Worm (Caenorhabditis elegans): Measurements from ENCODE around the gene cox-6B.
A peak's percentile ranks its signal among the peaks of the same experiment; 100 is the strongest.

cox-6B gene

DNA sequence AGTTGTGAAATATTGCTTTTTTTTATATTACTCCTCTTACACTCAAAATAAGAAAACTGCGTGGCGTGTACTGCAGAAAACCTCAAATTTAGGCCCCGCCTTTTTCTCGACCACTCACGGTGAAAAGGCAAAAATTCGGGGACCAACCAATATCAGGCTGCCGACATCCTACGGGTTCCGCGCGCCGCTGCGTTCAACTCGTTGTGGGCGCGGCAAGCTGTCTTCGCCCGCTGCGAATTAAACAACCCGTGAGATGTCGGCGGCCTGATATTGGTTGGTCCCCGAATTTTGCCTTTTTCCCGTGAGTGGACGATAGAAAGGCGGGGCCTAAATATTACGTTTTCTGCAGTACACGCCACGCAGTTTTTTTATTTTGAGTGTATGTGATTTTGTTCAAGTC lies 98.0 kb downstream of the cox-6B start:
- TF ChIP-seq set-16 (GFP tag; IDR thresholded peaks at IDR 0.05), result peak; percentile 44; the same call in 1 of the 2 replicates
- peak; percentile 60; the same call in 1 of the 2 replicates for TF ChIP-seq egl-43 (GFP tag; IDR thresholded peaks at IDR 0.05)
- peak; percentile 11; the same call in 1 of the 2 replicates for TF ChIP-seq lin-38 (GFP tag; IDR thresholded peaks at IDR 0.05)

DNA sequence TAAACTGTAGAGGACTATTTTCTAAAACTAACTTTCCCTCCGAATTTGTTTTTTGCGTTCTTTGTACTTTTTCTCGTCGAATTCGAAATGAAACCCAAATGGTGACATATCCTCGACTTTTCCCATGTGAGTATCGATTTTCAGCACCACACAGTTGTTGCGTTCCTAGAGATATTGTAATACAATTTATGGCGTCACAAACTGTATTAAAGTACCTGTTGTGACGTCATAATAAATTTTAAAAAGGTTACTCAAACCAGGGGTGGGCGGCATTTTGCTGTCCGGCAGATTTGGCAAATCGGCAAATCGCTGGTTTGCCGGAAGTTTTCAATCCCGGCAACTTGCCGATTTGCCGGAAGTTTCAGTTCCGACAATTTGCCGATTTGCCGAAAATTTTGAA lies 101.3 kb downstream of the cox-6B start:
- TF ChIP-seq lir-3 (tag; optimal IDR thresholded peaks at IDR 0.05) (no peak), tra-1 (GFP tag; IDR thresholded peaks at IDR 0.05) (no peak), aly-2 (tag; optimal IDR thresholded peaks at IDR 0.05) (no peak), spr-3 (GFP tag; optimal IDR thresholded peaks at IDR 0.05) (no peak), mep-1 (tag; optimal IDR thresholded peaks at IDR 0.05) (no peak), spr-1 (tag; optimal IDR thresholded peaks at IDR 0.05) (no peak), dmd-9 (GFP tag; IDR thresholded peaks at IDR 0.05) (no peak), saeg-2 (GFP tag; IDR thresholded peaks at IDR 0.05) (no peak), rbr-2 (tag; optimal IDR thresholded peaks at IDR 0.05) (no peak), snpc-1.2 (GFP tag; IDR thresholded peaks at IDR 0.05) (no peak), T20F7.1 (GFP tag; optimal IDR thresholded peaks at IDR 0.05) (no peak), cey-2 (tag; optimal IDR thresholded peaks at IDR 0.05; ENCODE audit: borderline replicate concordance, insufficient read depth) (no peak), nhr-42 (GFP tag; IDR thresholded peaks at IDR 0.05) (no peak), jun-1 (tag; optimal IDR thresholded peaks at IDR 0.05) (no peak), lin-1 (GFP tag; IDR thresholded peaks at IDR 0.05) (no peak), zfp-2 (tag; optimal IDR thresholded peaks at IDR 0.05) (no peak), dmd-6 (GFP tag; IDR thresholded peaks at IDR 0.05) (no peak), D1046.2 (GFP tag; IDR thresholded peaks at IDR 0.05) (no peak), F44E2.7 (GFP tag; IDR thresholded peaks at IDR 0.05) (no peak), lim-7 (GFP tag; IDR thresholded peaks at IDR 0.05) (no peak)

DNA sequence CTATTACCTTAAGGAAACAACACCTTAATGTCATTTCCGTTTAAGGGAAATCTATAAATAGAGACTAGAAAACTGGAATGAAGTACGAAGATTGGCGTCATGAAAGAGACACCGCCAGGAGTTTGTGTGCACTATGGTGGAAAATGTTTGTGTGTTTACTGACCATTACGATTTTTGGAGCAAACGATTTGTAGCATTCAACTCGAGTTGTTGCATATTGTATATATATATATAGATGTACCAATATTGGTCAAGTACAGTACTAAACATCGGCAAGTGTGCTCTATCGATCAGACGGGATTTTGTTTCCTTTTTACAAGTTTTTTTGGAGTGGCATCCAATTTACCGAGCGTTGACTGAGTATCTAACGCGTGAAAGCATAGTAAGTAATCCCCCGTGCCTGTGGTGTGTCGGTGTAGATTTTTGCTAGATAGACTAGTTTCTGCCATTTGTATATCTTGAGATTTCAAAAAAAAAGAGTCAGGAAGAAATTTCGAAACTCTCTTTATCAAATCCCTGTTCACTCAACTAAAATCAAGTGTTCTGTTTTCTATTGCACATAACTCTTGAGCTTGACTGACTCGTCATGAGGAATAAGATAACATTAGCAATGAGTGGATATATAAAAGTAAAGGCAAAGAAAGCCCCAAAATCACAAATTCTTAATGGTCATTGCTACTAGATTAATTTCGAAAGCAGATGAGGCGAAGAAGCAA lies 102.5 kb downstream of the cox-6B start, which contains the start of the genes twk-45 and Y71H2AM.25:
Gene twk-45 (minus strand): TSS at position 101 of the 716 bp plus-strand sequence.
Gene Y71H2AM.25 (plus strand): TSS at position 666 of the 716 bp plus-strand sequence.
- TF ChIP-seq aha-1 (tag) (peak; percentile 13), ama-1 (optimal IDR thresholded peaks at IDR 0.05) (no peak)

DNA sequence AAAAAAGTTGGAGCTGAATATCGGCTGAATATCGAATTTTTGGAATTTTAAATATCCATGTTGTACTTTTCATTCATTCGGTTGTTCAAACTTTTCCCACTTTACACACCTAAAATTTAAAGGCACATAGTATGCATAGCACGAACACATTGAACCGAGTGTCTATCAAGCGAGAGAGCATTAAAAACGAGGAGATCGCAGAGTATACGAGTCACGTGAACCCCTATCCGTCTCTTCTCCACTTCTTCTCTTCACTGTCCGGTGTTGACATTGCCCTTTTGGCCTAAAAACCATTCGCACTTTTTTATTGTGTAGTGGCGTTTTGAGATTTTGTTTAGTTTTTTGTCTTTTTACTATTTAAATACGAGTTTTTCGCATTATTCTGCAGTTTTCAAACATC lies 105.0 kb downstream of the cox-6B start:
- TF ChIP-seq pha-4 (GFP tag; IDR thresholded peaks at IDR 0.05) (no peak), pha-4 (tag; optimal IDR thresholded peaks at IDR 0.05) (peak; percentile 82), spr-1 (tag; optimal IDR thresholded peaks at IDR 0.05) (no peak), egl-27 (tag; optimal IDR thresholded peaks at IDR 0.05) (no peak), aha-1 (tag) (peak; percentile 80), lin-38 (GFP tag; IDR thresholded peaks at IDR 0.05) (peak; percentile 54), mep-1 (tag; optimal IDR thresholded peaks at IDR 0.05) (peak; percentile 69), hlh-30 (tag; optimal IDR thresholded peaks at IDR 0.05; ENCODE audit: insufficient read depth) (peak; percentile 92), lsy-2 (tag; optimal IDR thresholded peaks at IDR 0.05) (peak in 1 of 2 experiments; percentile 78), ceh-20 (GFP tag; IDR thresholded peaks at IDR 0.05) (no peak), mdl-1 (tag; optimal IDR thresholded peaks at IDR 0.05) (peak in 1 of 2 experiments; percentile 58), nhr-6 (tag; optimal IDR thresholded peaks at IDR 0.05) (peak; percentile 13), nhr-41 (GFP tag; IDR thresholded peaks at IDR 0.05) (no peak), lin-13 (GFP tag; optimal IDR thresholded peaks at IDR 0.05) (no peak), spr-3 (GFP tag; optimal IDR thresholded peaks at IDR 0.05) (no peak), daf-16 (GFP tag; optimal IDR thresholded peaks at IDR 0.05) (no peak), daf-16 (tag; optimal IDR thresholded peaks at IDR 0.05) (peak; percentile 4), hlh-11 (tag; optimal IDR thresholded peaks at IDR 0.05) (peak; percentile 61), F49E8.2 (tag; optimal IDR thresholded peaks at IDR 0.05; ENCODE audit: borderline replicate concordance) (no peak), dve-1 (tag; optimal IDR thresholded peaks at IDR 0.05; ENCODE audit: insufficient read depth) (peak; percentile 71), pqm-1 (tag; optimal IDR thresholded peaks at IDR 0.05) (peak; percentile 58), mes-2 (tag; optimal IDR thresholded peaks at IDR 0.05; ENCODE audit: poor library complexity, severe bottlenecking) (peak; percentile 47), hmg-1.1 (GFP tag; IDR thresholded peaks at IDR 0.05) (peak; percentile 45; the same call in 1 of the 2 replicates), nhr-28 (tag; optimal IDR thresholded peaks at IDR 0.05) (peak; percentile 80), hif-1 (tag; optimal IDR thresholded peaks at IDR 0.05) (no peak)

Measured in whole organism, L4 larva.